Fruit fly (Drosophila melanogaster) ovary, adult (tissue): ENCODE data around the gene cindr.

Experiments
- CG17801 ChIP-seq: fragments of 200-800 bp; optimal IDR thresholded peaks from 2 replicates; lab custom pipeline; 2019; ENCODE audit warnings: missing biosample characterization, mild to moderate bottlenecking, missing genetic modification characterization, moderate library complexity; ENCODE audit not compliant: partially characterized antibody

The cindr gene

dm6 chr3R:30859901-30860560 is 51.6 kb downstream of the cindr start:
- no peak for TF ChIP-seq CG17801 (GFP tag; lab: Kevin White, UChicago)

- no peak for TF ChIP-seq CG17801 (GFP tag; lab: Kevin White, UChicago)
Observed at dm6 chr3R:30860561-30860928, 52.1 kb downstream of the cindr start.

dm6 chr3R:30862471-30862870 is 54.1 kb downstream of the cindr start:
- TF ChIP-seq CG17801 (GFP tag; lab: Kevin White, UChicago), result no peak

DNA sequence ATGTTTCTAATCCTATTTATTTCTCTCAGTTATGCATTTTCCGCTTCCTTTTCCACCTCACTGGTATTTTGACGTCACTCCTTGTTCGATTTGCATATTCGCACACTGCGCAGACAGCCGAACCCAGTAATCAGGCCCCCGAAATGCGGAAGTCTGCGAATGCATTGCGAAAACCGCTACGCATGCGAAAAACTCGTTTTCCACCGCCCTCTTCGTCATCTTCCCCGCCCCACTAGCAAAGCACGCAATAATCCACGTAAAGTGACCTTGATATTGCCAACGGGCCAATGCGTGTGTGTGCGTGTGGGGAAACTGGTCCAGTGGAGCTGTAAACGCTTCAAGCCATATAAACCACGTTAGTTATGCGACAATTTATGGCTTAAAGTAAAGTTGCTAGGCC is 55.6 kb downstream of the cindr start:
- TF ChIP-seq CG17801 (GFP tag; lab: Kevin White, UChicago), result no peak

- TF ChIP-seq CG17801 (GFP tag; lab: Kevin White, UChicago), result no peak
Observed at dm6 chr3R:30864465-30864864, 56.0 kb downstream of the cindr start.

DNA sequence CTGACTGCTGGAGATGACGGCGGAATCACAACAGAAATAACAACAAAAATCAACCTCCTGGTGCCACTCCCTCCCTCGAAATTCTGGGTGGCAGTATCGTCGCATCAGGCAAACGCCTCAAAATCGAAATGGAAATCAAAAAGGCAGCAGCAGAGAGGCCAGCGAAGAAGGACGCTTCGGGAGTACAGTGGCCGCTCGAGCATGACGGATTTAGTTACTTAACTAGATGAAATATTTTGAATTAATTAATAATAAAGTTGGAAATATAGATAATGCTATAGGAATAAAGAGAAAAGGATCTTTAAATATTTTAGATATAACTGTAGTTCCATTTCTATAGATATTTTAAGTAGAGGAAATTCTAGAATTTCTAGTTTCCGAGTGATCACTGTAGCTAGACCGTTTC is 57.0 kb downstream of the cindr start:
- no peak for TF ChIP-seq CG17801 (GFP tag; lab: Kevin White, UChicago)

- no peak for TF ChIP-seq CG17801 (GFP tag; lab: Kevin White, UChicago)
Observed at dm6 chr3R:30865883-30866282, 57.5 kb downstream of the cindr start.

dm6 chr3R:30867232-30867631 is 58.8 kb downstream of the cindr start, which contains the start of gene Cpr100A:
Gene Cpr100A, plus strand, starts transcription at chr3R:30867521.
- no peak for TF ChIP-seq CG17801 (GFP tag; lab: Kevin White, UChicago)

dm6 chr3R:30870317-30870878 is 62.0 kb downstream of the cindr start:
- no peak for TF ChIP-seq CG17801 (GFP tag; lab: Kevin White, UChicago)

DNA sequence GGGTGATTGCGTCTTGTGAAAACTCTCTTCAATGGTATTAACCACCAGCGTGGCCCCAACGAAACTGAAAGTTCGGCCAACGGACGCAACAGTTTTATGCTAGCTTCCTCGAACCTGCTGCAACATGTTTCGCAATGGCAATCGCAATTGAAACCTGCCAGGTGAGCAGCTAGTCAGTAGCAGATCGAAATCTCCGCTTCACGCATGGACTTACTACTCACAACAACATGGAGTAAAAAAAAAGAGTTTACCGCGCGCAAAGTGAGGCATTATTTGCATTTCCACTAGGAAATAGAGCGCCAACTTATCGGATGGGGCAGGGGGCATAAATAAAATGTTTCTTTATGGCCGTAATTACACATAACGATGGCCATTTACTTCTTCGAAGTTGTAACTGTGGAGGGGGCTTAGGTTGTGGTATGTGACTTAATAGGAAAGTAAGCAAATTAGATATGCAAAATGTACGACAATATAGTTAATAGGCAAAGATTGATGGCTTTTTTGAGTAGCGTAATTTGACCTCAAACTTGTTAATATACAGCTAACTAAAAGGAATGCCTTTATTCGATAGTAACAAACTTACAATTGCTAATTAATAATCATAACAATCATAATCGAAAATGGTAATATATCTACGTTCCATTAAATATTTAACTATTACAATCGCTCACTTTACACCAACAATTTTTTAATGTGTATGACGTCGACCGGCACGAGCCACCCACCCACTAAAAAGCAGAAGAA is 64.1 kb downstream of the cindr start, which contains the start of gene CG15545:
Gene CG15545 (minus strand): TSS at position 51 of the 744 bp plus-strand sequence.
- TF ChIP-seq CG17801 (GFP tag; lab: Kevin White, UChicago), result no peak

DNA sequence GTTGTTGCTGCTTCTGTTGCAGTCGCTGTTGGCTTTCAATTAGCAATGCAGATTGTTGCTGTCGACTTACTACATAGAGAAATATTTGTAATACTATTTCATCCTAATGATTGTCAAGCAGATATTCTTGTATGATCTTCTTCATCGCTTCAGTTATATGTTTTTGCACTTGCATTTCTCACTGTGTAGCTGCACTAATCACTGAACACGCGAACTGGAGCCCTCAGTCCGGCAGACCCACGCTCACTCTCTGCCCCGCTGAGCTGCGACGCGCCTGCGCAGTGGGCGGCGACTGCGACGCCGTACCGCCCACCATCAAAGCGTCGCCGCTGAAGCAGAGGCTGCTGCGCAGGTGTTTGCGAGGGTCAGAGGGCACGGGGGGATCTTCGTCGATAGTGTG is 66.3 kb downstream of the cindr start:
- TF ChIP-seq CG17801 (GFP tag; lab: Kevin White, UChicago), result no peak

dm6 chr3R:30876136-30876683 is 67.8 kb downstream of the cindr start, which contains the start of gene CG15546:
Gene CG15546, minus strand, starts transcription at chr3R:30876186.
- no peak for TF ChIP-seq CG17801 (GFP tag; lab: Kevin White, UChicago)
